Worm (Caenorhabditis elegans): Measurements from ENCODE around the gene F36D3.1.

The F36D3.1 gene

ce11 chrV:16488172-16488571 is 11.0 kb upstream of the F36D3.1 start, which contains the start of gene sqst-4:
Gene sqst-4, plus strand, starts transcription at chrV:16488472.
- TF ChIP-seq F16B12.6 (tag; optimal IDR thresholded peaks at IDR 0.05) (no peak), ztf-11 (tag; optimal IDR thresholded peaks at IDR 0.05) (no peak), rnt-1 (tag; optimal IDR thresholded peaks at IDR 0.05) (no peak), dpl-1 (GFP tag; optimal IDR thresholded peaks at IDR 0.05) (no peak), pqm-1 (tag; optimal IDR thresholded peaks at IDR 0.05) (no peak), unc-130 (tag; optimal IDR thresholded peaks at IDR 0.05) (no peak), elt-2 (tag; optimal IDR thresholded peaks at IDR 0.05) (no peak), tlp-1 (tag; optimal IDR thresholded peaks at IDR 0.05) (no peak), jun-1 (tag; optimal IDR thresholded peaks at IDR 0.05) (no peak), ceh-82 (tag; optimal IDR thresholded peaks at IDR 0.05) (no peak), nhr-47 (tag; optimal IDR thresholded peaks at IDR 0.05) (no peak), nhr-20 (tag; optimal IDR thresholded peaks at IDR 0.05) (no peak), fkh-4 (tag; optimal IDR thresholded peaks at IDR 0.05; ENCODE audit: borderline replicate concordance) (no peak), isw-1 (GFP tag; IDR thresholded peaks at IDR 0.05) (no peak), C04F5.9 (tag; optimal IDR thresholded peaks at IDR 0.05) (no peak), aha-1 (tag; optimal IDR thresholded peaks at IDR 0.05) (no peak), blmp-1 (tag; optimal IDR thresholded peaks at IDR 0.05) (no peak), irx-1 (tag; optimal IDR thresholded peaks at IDR 0.05) (no peak), zag-1 (tag; optimal IDR thresholded peaks at IDR 0.05) (no peak)

ce11 chrV:16494359-16494758 is 4.8 kb upstream of the F36D3.1 start, which contains the start of gene comt-2:
Gene comt-2, minus strand, starts transcription at chrV:16494489.
- no peak for TF ChIP-seq hlh-4 (tag; optimal IDR thresholded peaks at IDR 0.05)
- peak; percentile 80 for TF ChIP-seq elt-2 (tag; optimal IDR thresholded peaks at IDR 0.05)
- no peak for TF ChIP-seq lin-14 (GFP tag; optimal IDR thresholded peaks at IDR 0.05)
- no peak for TF ChIP-seq ztf-4 (tag; optimal IDR thresholded peaks at IDR 0.05)
- peak in 1 of 2 experiments; percentile 26 for TF ChIP-seq lin-35 (GFP tag; optimal IDR thresholded peaks at IDR 0.05)
- TF ChIP-seq nhr-20 (tag; optimal IDR thresholded peaks at IDR 0.05): peak; percentile 25
- no peak for TF ChIP-seq grh-1 (GFP tag; IDR thresholded peaks at IDR 0.05)

- TF ChIP-seq unc-130 (tag; optimal IDR thresholded peaks at IDR 0.05): no peak
- no peak for TF ChIP-seq lsy-2 (tag; optimal IDR thresholded peaks at IDR 0.05)
- peak; percentile 93 for TF ChIP-seq hlh-4 (tag; optimal IDR thresholded peaks at IDR 0.05)
- TF ChIP-seq egl-13 (tag; optimal IDR thresholded peaks at IDR 0.05): no peak
- TF ChIP-seq nhr-237 (tag; optimal IDR thresholded peaks at IDR 0.05): no peak
- TF ChIP-seq pax-3 (tag; optimal IDR thresholded peaks at IDR 0.05): no peak
- no peak for TF ChIP-seq sup-37 (GFP tag; optimal IDR thresholded peaks at IDR 0.05)
- TF ChIP-seq jun-1 (tag; optimal IDR thresholded peaks at IDR 0.05): no peak
- no peak for TF ChIP-seq F16B12.6 (tag; optimal IDR thresholded peaks at IDR 0.05)
- no peak for TF ChIP-seq nhr-12 (tag; optimal IDR thresholded peaks at IDR 0.05)
- no peak for TF ChIP-seq ets-5 (GFP tag; IDR thresholded peaks at IDR 0.05)
- peak; percentile 4 for TF ChIP-seq fkh-8 (tag; optimal IDR thresholded peaks at IDR 0.05)
- no peak for TF ChIP-seq mef-2 (tag; optimal IDR thresholded peaks at IDR 0.05)
- no peak for TF ChIP-seq tlp-1 (tag; optimal IDR thresholded peaks at IDR 0.05)
- no peak for TF ChIP-seq unc-98 (GFP tag; IDR thresholded peaks at IDR 0.05)
Measured at ce11 chrV:16497504-16497903, 1.6 kb upstream of the F36D3.1 start, which contains the start of gene srh-136. Gene srh-136, minus strand, starts transcription at chrV:16497596.

ce11 chrV:16503164-16503563 is 4.0 kb downstream of the F36D3.1 start, which contains the start of gene F36D3.14:
Gene F36D3.14, minus strand, starts transcription at chrV:16503264.
- TF ChIP-seq nhr-11 (tag; optimal IDR thresholded peaks at IDR 0.05) (no peak), hpl-2 (GFP tag; optimal IDR thresholded peaks at IDR 0.05) (no peak), pag-3 (tag; optimal IDR thresholded peaks at IDR 0.05; ENCODE audit: borderline replicate concordance, insufficient read depth) (no peak), aly-2 (tag; optimal IDR thresholded peaks at IDR 0.05) (no peak), fkh-4 (tag; optimal IDR thresholded peaks at IDR 0.05; ENCODE audit: borderline replicate concordance) (no peak), nhr-47 (tag; optimal IDR thresholded peaks at IDR 0.05) (no peak), lin-15B (tag; optimal IDR thresholded peaks at IDR 0.05) (no peak), lin-14 (GFP tag; optimal IDR thresholded peaks at IDR 0.05) (no peak), egl-27 (tag; optimal IDR thresholded peaks at IDR 0.05) (no peak), ztf-11 (tag; optimal IDR thresholded peaks at IDR 0.05) (no peak), lin-13 (GFP tag; optimal IDR thresholded peaks at IDR 0.05) (no peak), fkh-10 (GFP tag; optimal IDR thresholded peaks at IDR 0.05) (no peak), alr-1 (tag; optimal IDR thresholded peaks at IDR 0.05; ENCODE audit: borderline replicate concordance) (no peak), isw-1 (GFP tag; IDR thresholded peaks at IDR 0.05) (no peak), pax-3 (tag; optimal IDR thresholded peaks at IDR 0.05) (no peak), nhr-77 (tag; optimal IDR thresholded peaks at IDR 0.05) (no peak), dsc-1 (tag; optimal IDR thresholded peaks at IDR 0.05) (no peak)
